Worm (Caenorhabditis elegans) whole organism, L1 larva: ENCODE measurements around the gene pals-16.

Experiments
- C04F5.9 ChIP-seq: sonication (generic microtip); optimal IDR thresholded peaks from 2 replicates; lab custom pipeline; 2016; ENCODE audit warnings: missing genetic modification characterization, missing compliant biosample characterization
- C16A3.4 ChIP-seq: fragments of 150-350 bp; optimal IDR thresholded peaks from 2 replicates; lab custom pipeline; 2014; ENCODE audit warnings: missing biosample characterization, missing genetic modification characterization
- F16B12.6 ChIP-seq: fragments of 150-350 bp; optimal IDR thresholded peaks from 2 replicates; lab custom pipeline; 2014; ENCODE audit warnings: missing biosample characterization, missing genetic modification characterization
- Y116A8C.19 ChIP-seq: sonication (generic microtip); optimal IDR thresholded peaks from 2 replicates; lab custom pipeline; 2016; ENCODE audit warnings: missing compliant biosample characterization, missing genetic modification characterization, borderline replicate concordance
- aha-1 ChIP-seq: fragments of 150-350 bp; optimal IDR thresholded peaks from 2 replicates; lab custom pipeline; 2014; ENCODE audit warnings: missing biosample characterization, missing genetic modification characterization
- alr-1 ChIP-seq: fragments of 200-800 bp; sonication (Bioruptor generic); optimal IDR thresholded peaks from 2 replicates; lab custom pipeline; 2018; ENCODE audit warnings: borderline replicate concordance, mild to moderate bottlenecking, missing genetic modification characterization, missing compliant biosample characterization
- aly-2 ChIP-seq: fragments of 150-350 bp; optimal IDR thresholded peaks from 2 replicates; lab custom pipeline; 2014; ENCODE audit warnings: missing biosample characterization, missing genetic modification characterization
- ama-1 ChIP-seq: fragments of 150-350 bp; optimal IDR thresholded peaks from 2 replicates; lab custom pipeline; 2014
- ceh-8 ChIP-seq: fragments of 200-800 bp; sonication (Bioruptor generic); optimal IDR thresholded peaks from 2 replicates; lab custom pipeline; 2018; ENCODE audit warnings: mild to moderate bottlenecking, missing genetic modification characterization, moderate library complexity, missing compliant biosample characterization
- dpl-1 ChIP-seq, 3 experiments: fragments of 150-350 bp in 2 of 3; sonication (generic microtip) in 1 of 3; optimal IDR thresholded peaks; 2 replicates each; lab custom pipeline; 2014 to 2017; ENCODE audit warnings: missing biosample characterization in 3 of 3, missing genetic modification characterization in 3 of 3, missing genetic modification reagents in 3 of 3
- efl-1 ChIP-seq, 4 experiments: fragments of 150-350 bp; optimal IDR thresholded peaks in 3 of 4; peaks in 1 of 4; 1 replicate in 1 of 4; 2 replicates in 3 of 4; lab custom pipeline; 2014; ENCODE audit warnings: missing biosample characterization in 2 of 4, missing genetic modification characterization in 2 of 4, missing genetic modification reagents in 2 of 4
- egl-13 ChIP-seq: sonication (generic microtip); optimal IDR thresholded peaks from 2 replicates; lab custom pipeline; 2016; ENCODE audit warnings: missing genotype, missing genetic modification reagents, missing genetic modification characterization, missing compliant biosample characterization
- egl-27 ChIP-seq, 2 experiments: fragments of 150-350 bp in 1 of 2; sonication (generic microtip); optimal IDR thresholded peaks; 3 replicates each; lab custom pipeline; 2017 to 2018; ENCODE audit warnings: missing biosample characterization in 2 of 2, missing genetic modification characterization in 2 of 2, missing genetic modification reagents in 2 of 2
- ets-5 ChIP-seq: fragments of 200-800 bp; sonication (Bioruptor generic); IDR thresholded peaks from 2 replicates; pipeline ENCODE4 v1.3.6; 2022; ENCODE audit warnings: missing genetic modification characterization, missing compliant biosample characterization
- fkh-10 ChIP-seq: sonication (generic microtip); optimal IDR thresholded peaks from 2 replicates; lab custom pipeline; 2017; ENCODE audit warnings: missing biosample characterization, missing genetic modification reagents, missing genetic modification characterization
- fkh-8 ChIP-seq: sonication (generic microtip); optimal IDR thresholded peaks from 2 replicates; lab custom pipeline; 2016; ENCODE audit warnings: mild to moderate bottlenecking, missing genetic modification characterization, missing compliant biosample characterization
- fos-1 ChIP-seq: fragments of 150-350 bp; optimal IDR thresholded peaks from 2 replicates; lab custom pipeline; 2014; ENCODE audit warnings: missing biosample characterization, missing genetic modification characterization
- jun-1 ChIP-seq: fragments of 150-350 bp; optimal IDR thresholded peaks from 2 replicates; lab custom pipeline; 2014; ENCODE audit warnings: missing biosample characterization, missing genetic modification reagents, missing genetic modification characterization
- lin-15B ChIP-seq: fragments of 150-350 bp; sonication (generic microtip); optimal IDR thresholded peaks from 3 replicates; lab custom pipeline; 2014; ENCODE audit warnings: missing biosample characterization, missing genetic modification characterization
- lin-35 ChIP-seq, 2 experiments: fragments of 150-350 bp; optimal IDR thresholded peaks; 2 replicates each; lab custom pipeline; 2014; ENCODE audit warnings: missing biosample characterization in 2 of 2, missing genetic modification characterization in 2 of 2, missing genetic modification reagents in 2 of 2
- lsy-2 ChIP-seq, 2 experiments: fragments of 150-350 bp; optimal IDR thresholded peaks; 2 replicates each; lab custom pipeline; 2014; ENCODE audit warnings: missing biosample characterization in 2 of 2, missing genetic modification characterization in 2 of 2
- mab-9 ChIP-seq: fragments of 200-800 bp; sonication (Bioruptor generic); IDR thresholded peaks from 2 replicates; pipeline ENCODE4 v1.3.6; 2022; ENCODE audit warnings: missing genetic modification reagents, missing genetic modification characterization, missing compliant biosample characterization
- mdl-1 ChIP-seq, 2 experiments: fragments of 150-350 bp; optimal IDR thresholded peaks; 2 replicates each; lab custom pipeline; 2014 to 2017; ENCODE audit warnings: missing biosample characterization in 2 of 2, missing genetic modification characterization in 2 of 2, inconsistent platforms in 1 of 2
- mef-2 ChIP-seq: fragments of 150-350 bp; optimal IDR thresholded peaks from 2 replicates; lab custom pipeline; 2014; ENCODE audit warnings: missing biosample characterization, missing genetic modification characterization
- nhr-11 ChIP-seq: fragments of 150-350 bp; optimal IDR thresholded peaks from 2 replicates; lab custom pipeline; 2014; ENCODE audit warnings: missing biosample characterization, missing genetic modification characterization
- nhr-19 ChIP-seq: fragments of 200-800 bp; sonication (Bioruptor generic); conservative IDR thresholded peaks from 2 replicates; pipeline ENCODE4 v1.3.6; 2022; ENCODE audit warnings: missing genetic modification characterization, missing compliant biosample characterization
- nhr-28 ChIP-seq: fragments of 150-350 bp; optimal IDR thresholded peaks from 2 replicates; lab custom pipeline; 2014; ENCODE audit warnings: missing biosample characterization, missing genetic modification characterization
- nhr-71 ChIP-seq: sonication (generic microtip); optimal IDR thresholded peaks from 2 replicates; lab custom pipeline; 2016; ENCODE audit warnings: mild to moderate bottlenecking, missing genetic modification characterization, moderate library complexity, missing compliant biosample characterization
- nhr-76 ChIP-seq: sonication (generic microtip); optimal IDR thresholded peaks from 2 replicates; lab custom pipeline; 2017; ENCODE audit warnings: missing biosample characterization, missing genetic modification characterization
- nhr-77 ChIP-seq: fragments of 150-350 bp; optimal IDR thresholded peaks from 2 replicates; lab custom pipeline; 2014; ENCODE audit warnings: missing biosample characterization, missing genetic modification characterization
- nhr-84 ChIP-seq: sonication (generic microtip); optimal IDR thresholded peaks from 2 replicates; lab custom pipeline; 2017; ENCODE audit warnings: missing biosample characterization, missing genetic modification characterization
- nhr-90 ChIP-seq: sonication (generic microtip); optimal IDR thresholded peaks from 2 replicates; lab custom pipeline; 2016; ENCODE audit warnings: mild to moderate bottlenecking, missing genetic modification characterization, missing compliant biosample characterization; ENCODE audit not compliant: poor library complexity
- rnt-1 ChIP-seq: sonication (generic microtip); optimal IDR thresholded peaks from 2 replicates; lab custom pipeline; 2016; ENCODE audit warnings: mild to moderate bottlenecking, missing genetic modification characterization, moderate library complexity, missing compliant biosample characterization
- skn-1 ChIP-seq: fragments of 150-350 bp; optimal IDR thresholded peaks from 2 replicates; lab custom pipeline; 2014; ENCODE audit warnings: missing biosample characterization, missing genetic modification characterization
- snpc-4 ChIP-seq: fragments of 150-350 bp; optimal IDR thresholded peaks from 2 replicates; lab custom pipeline; 2014; ENCODE audit warnings: missing biosample characterization, missing genetic modification characterization
- sptf-1 ChIP-seq: fragments of 150-350 bp; optimal IDR thresholded peaks from 2 replicates; lab custom pipeline; 2014; ENCODE audit warnings: missing biosample characterization, missing genetic modification characterization
- sup-37 ChIP-seq: fragments of 200-800 bp; sonication (Bioruptor generic); optimal IDR thresholded peaks from 2 replicates; lab custom pipeline; 2018; ENCODE audit warnings: mild to moderate bottlenecking, missing genetic modification characterization, missing compliant biosample characterization
- swsn-7 ChIP-seq: sonication (generic microtip); optimal IDR thresholded peaks from 2 replicates; lab custom pipeline; 2016; ENCODE audit warnings: missing genetic modification characterization, missing compliant biosample characterization
- unc-130 ChIP-seq: fragments of 150-350 bp; optimal IDR thresholded peaks from 2 replicates; lab custom pipeline; 2017; ENCODE audit warnings: missing biosample characterization, missing genetic modification characterization, inconsistent platforms
- unc-86 ChIP-seq: sonication (generic microtip); optimal IDR thresholded peaks from 2 replicates; lab custom pipeline; 2016; ENCODE audit warnings: missing genetic modification characterization, missing compliant biosample characterization
- unc-98 ChIP-seq: fragments of 200-800 bp; sonication (Bioruptor generic); IDR thresholded peaks from 2 replicates; pipeline ENCODE4 v1.3.6; 2022; ENCODE audit warnings: missing genetic modification characterization, missing compliant biosample characterization
- xbp-1 ChIP-seq: sonication (generic microtip); optimal IDR thresholded peaks from 2 replicates; lab custom pipeline; 2016; ENCODE audit warnings: missing genetic modification characterization, missing compliant biosample characterization
- zip-4 ChIP-seq: fragments of 200-800 bp; sonication (Bioruptor generic); optimal IDR thresholded peaks from 2 replicates; lab custom pipeline; 2018; ENCODE audit warnings: mild to moderate bottlenecking, missing genetic modification characterization, moderate library complexity, missing compliant biosample characterization

Gene pals-16

DNA sequence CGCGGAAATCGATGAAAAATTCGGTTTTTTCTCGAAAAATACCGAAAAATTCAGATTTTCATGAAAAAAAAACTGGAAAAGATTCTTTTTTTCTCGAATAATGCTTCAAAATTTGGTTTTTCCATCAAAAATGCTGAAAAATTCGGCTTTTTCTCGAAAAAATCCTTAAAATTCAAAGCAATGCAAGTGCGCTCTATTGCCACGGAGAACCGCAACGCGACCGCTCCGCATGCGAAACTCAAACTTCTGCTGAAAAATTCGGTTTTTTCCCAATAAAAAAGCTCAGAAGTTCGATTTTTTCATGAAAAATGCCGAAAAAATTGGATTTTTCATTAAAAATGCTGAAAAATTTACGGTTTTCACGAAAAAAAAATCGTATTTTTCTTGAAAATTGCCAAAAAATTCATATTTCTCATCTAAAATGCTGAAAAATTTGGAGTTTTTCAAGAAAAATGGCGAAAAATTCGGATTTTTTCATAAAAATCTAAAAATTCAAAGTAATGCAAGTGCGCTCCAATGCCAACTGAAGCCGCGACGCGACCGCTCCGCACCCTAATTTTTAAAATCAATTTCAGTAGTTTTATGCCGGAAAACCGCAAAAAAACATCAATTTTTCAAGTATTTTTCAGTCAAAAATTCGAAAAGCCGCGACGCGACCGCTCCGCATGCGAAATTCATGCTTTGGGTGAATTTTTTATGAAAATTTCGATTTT lies 13.5 kb downstream of the pals-16 start:
- TF ChIP-seq ceh-8: no peak
- TF ChIP-seq fos-1 (tag; lab: Kevin White, UChicago): no peak
- TF ChIP-seq F16B12.6: no peak
- no peak for TF ChIP-seq rnt-1 (tag; lab: Kevin White, UChicago)
- no peak for TF ChIP-seq skn-1 (tag; lab: Kevin White, UChicago)
- TF ChIP-seq lsy-2 (tag; optimal IDR thresholded peaks at IDR 0.05; lab: Kevin White, UChicago): no peak
- TF ChIP-seq nhr-90 (tag; lab: Kevin White, UChicago): no peak
- no peak for TF ChIP-seq swsn-7
- no peak for TF ChIP-seq snpc-4
- no peak for TF ChIP-seq aly-2 (tag; lab: Kevin White, UChicago)
- TF ChIP-seq Y116A8C.19 (tag; lab: Kevin White, UChicago): no peak
- no peak for TF ChIP-seq jun-1 (tag; lab: Kevin White, UChicago)
- TF ChIP-seq egl-13 (tag; lab: Kevin White, UChicago): no peak
- TF ChIP-seq alr-1 (tag; lab: Kevin White, UChicago): no peak
- no peak for TF ChIP-seq unc-98
- TF ChIP-seq nhr-77 (tag; lab: Kevin White, UChicago): no peak
- no peak for TF ChIP-seq mdl-1 (tag; optimal IDR thresholded peaks at IDR 0.05; lab: Kevin White, UChicago)
- no peak for TF ChIP-seq fkh-10
- TF ChIP-seq mef-2 (tag; lab: Kevin White, UChicago): no peak

DNA sequence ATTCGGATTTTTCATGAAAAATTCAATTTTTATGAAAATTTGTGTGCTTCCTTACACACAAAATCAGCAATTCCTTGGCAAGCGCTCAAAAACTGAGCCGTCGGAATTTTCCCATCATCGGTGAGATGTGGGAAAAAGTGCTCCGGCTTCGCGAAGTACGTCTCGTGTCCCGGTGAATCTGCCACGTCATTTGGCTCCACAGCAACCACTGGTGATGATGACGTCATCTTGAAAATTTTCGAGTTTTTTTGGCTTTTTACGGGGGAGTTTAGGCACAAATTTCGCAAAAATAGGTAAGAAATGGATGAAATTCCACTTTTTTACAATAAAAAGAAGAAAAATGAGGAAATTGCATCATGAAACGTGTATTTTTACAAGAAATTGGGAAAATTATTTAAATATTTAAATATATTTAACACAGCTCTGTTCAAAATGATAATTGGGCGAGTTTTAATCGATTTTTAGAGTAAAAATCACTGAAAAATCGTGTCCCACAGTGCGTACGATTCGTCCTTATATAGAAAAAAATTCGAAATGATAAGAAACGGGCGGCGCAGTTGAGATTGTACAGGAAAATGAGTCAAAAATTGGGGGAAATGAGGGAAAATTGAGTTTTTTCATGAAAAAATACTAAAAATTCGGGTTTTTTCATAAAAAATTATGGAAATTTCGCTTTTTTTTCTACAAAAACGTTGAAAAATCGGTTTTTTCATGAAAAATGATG lies 14.3 kb downstream of the pals-16 start, which contains the start of gene Y82E9BR.14:
TSS of gene Y82E9BR.14 (minus strand) at position 227 of the 724 bp plus-strand sequence.
- TF ChIP-seq ets-5 (GFP tag; lab: Robert Waterston, UW): no peak
- no peak for TF ChIP-seq fkh-8 (tag; lab: Kevin White, UChicago)
- no peak for TF ChIP-seq sup-37

- TF ChIP-seq C04F5.9 (tag; lab: Kevin White, UChicago): no peak
- no peak for TF ChIP-seq skn-1 (tag; lab: Kevin White, UChicago)
- no peak for TF ChIP-seq nhr-76
- no peak for TF ChIP-seq nhr-28 (tag; lab: Kevin White, UChicago)
- no peak for TF ChIP-seq ama-1 (lab: Kevin White, UChicago)
- no peak for TF ChIP-seq F16B12.6
Measured at ce11 chrIII:1416571-1416970, 16.8 kb downstream of the pals-16 start.

ce11 chrIII:1417090-1417489 lies 17.3 kb downstream of the pals-16 start, which contains the start of gene elc-1:
TSS of gene elc-1 (minus strand) at chrIII:1417190.
- no peak for TF ChIP-seq lin-35 (GFP tag; optimal IDR thresholded peaks at IDR 0.05; lab: Kevin White, UChicago)
- TF ChIP-seq skn-1 (tag; lab: Kevin White, UChicago): no peak

- TF ChIP-seq dpl-1 (GFP tag; optimal IDR thresholded peaks at IDR 0.05; lab: Kevin White, UChicago) (peak; percentile 65 to 79 (median 79)), fos-1 (tag; lab: Kevin White, UChicago) (peak; percentile 68), C16A3.4 (tag; lab: Kevin White, UChicago) (peak; percentile 87), aha-1 (tag; lab: Kevin White, UChicago) (no peak), lin-15B (tag; lab: Kevin White, UChicago) (peak; percentile 86), unc-130 (tag; lab: Kevin White, UChicago) (peak; percentile 70), egl-27 (tag; optimal IDR thresholded peaks at IDR 0.05; lab: Kevin White, UChicago) (no peak), zip-4 (GFP tag; lab: Kevin White, UChicago) (peak; percentile 62), nhr-11 (tag; lab: Kevin White, UChicago) (no peak), mab-9 (GFP tag; lab: Robert Waterston, UW) (peak; percentile 79; the same call in 1 of the 2 replicates), unc-86 (tag; lab: Kevin White, UChicago) (peak; percentile 83), nhr-19 (GFP tag; lab: Robert Waterston, UW) (peak; percentile 89), sptf-1 (no peak), egl-13 (tag; lab: Kevin White, UChicago) (peak; percentile 77), skn-1 (tag; lab: Kevin White, UChicago) (peak; percentile 87), nhr-76 (no peak), nhr-77 (tag; lab: Kevin White, UChicago) (peak; percentile 79), nhr-71 (tag; lab: Kevin White, UChicago) (peak; percentile 93), efl-1 (optimal IDR thresholded peaks at IDR 0.05; lab: Kevin White, UChicago) (peak; percentile 85 to 92), efl-1 (GFP tag; optimal IDR thresholded peaks at IDR 0.05 in 1 of 2; lab: Kevin White, UChicago) (peak; percentile 76 to 97), xbp-1 (tag; lab: Kevin White, UChicago) (peak; percentile 87), nhr-84 (tag; lab: Kevin White, UChicago) (no peak), fkh-10 (peak; percentile 62)
Measured at ce11 chrIII:1418709-1419108, 18.9 kb downstream of the pals-16 start.
